Fruit fly (Drosophila melanogaster): Measurements from ENCODE around the gene Tusp.

The Tusp gene

DNA sequence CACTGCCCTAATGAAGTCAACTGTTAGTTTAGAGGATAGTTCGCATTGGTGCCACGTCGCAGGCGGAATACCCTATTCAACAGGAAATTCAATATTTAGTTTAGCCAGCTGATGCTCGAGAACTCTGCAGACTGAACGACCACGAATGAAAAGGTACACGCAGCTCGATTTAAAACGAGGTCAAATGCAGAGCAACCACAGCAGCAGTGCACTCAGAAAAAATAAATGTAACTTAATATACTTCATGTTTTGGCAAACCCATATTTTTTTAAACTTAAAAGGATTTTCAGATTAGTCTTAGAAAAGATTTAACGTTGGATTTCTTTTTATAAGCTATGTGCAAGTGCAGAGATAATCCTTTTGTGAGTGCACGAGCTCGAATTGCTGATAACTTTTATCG lies 47.4 kb downstream of the Tusp start:
- no peak for TF ChIP-seq Sin3A (optimal IDR thresholded peaks at IDR 0.05)
- TF ChIP-seq insv (optimal IDR thresholded peaks at IDR 0.05), result no peak
- TF ChIP-seq Myc (optimal IDR thresholded peaks at IDR 0.05), result no peak
- TF ChIP-seq h (optimal IDR thresholded peaks at IDR 0.05), result no peak
- TF ChIP-seq psq (optimal IDR thresholded peaks at IDR 0.05), result no peak
- TF ChIP-seq ttk (optimal IDR thresholded peaks at IDR 0.05), result no peak

dm6 chr3R:27656686-27657535 lies 49.2 kb downstream of the Tusp start, which contains the start of gene tau:
tau (minus strand) TSS chr3R:27656996.
- no peak for TF ChIP-seq insv (optimal IDR thresholded peaks at IDR 0.05)
- no peak for TF ChIP-seq Myc (optimal IDR thresholded peaks at IDR 0.05)
- TF ChIP-seq h (optimal IDR thresholded peaks at IDR 0.05), result no peak
- no peak for TF ChIP-seq ttk (optimal IDR thresholded peaks at IDR 0.05)
- TF ChIP-seq psq (optimal IDR thresholded peaks at IDR 0.05), result no peak
- TF ChIP-seq Sin3A (optimal IDR thresholded peaks at IDR 0.05), result no peak

dm6 chr3R:27660127-27660579 lies 52.5 kb downstream of the Tusp start, which contains the start of gene Mlc1:
Mlc1 (minus strand) TSS chr3R:27660177.
- TF ChIP-seq h (optimal IDR thresholded peaks at IDR 0.05), result no peak
- TF ChIP-seq psq (optimal IDR thresholded peaks at IDR 0.05), result no peak
- TF ChIP-seq Myc (optimal IDR thresholded peaks at IDR 0.05), result no peak
- TF ChIP-seq insv (optimal IDR thresholded peaks at IDR 0.05), result no peak
- no peak for TF ChIP-seq Sin3A (optimal IDR thresholded peaks at IDR 0.05)
- no peak for TF ChIP-seq ttk (optimal IDR thresholded peaks at IDR 0.05)

- TF ChIP-seq psq (optimal IDR thresholded peaks at IDR 0.05) (no peak), Myc (optimal IDR thresholded peaks at IDR 0.05) (no peak), ttk (optimal IDR thresholded peaks at IDR 0.05) (no peak), insv (optimal IDR thresholded peaks at IDR 0.05) (no peak), h (optimal IDR thresholded peaks at IDR 0.05) (no peak), Sin3A (optimal IDR thresholded peaks at IDR 0.05) (no peak)
Measured at dm6 chr3R:27661389-27661788, 53.7 kb downstream of the Tusp start.

DNA sequence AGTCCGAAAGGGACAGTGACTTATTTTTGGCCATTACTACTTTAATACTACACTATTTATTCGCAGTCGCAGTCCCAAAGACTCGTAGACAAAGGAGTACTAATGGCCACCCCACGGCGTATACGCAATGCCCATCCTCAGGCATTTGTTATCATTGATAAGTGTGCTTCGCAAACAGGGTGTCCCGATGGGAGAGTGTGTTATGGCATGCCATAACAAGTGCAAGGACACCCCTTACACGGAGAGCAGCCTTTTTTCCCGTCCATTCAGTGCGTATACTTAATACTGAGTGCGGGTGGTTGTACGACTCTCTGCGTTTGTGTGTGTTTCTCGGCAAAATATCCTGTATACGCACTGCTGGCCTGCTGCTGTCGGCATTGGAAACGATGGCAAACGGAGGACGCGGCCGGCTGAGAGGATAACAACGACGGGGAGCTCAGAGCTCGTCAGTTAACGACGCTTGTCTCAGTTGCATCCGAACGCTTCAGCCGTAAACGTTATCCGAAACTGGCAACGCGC lies 54.4 kb downstream of the Tusp start, which contains the start of gene unc80:
TSS of gene unc80 (plus strand) at position 469 of the 519 bp plus-strand sequence.
- no peak for TF ChIP-seq insv (optimal IDR thresholded peaks at IDR 0.05)
- no peak for TF ChIP-seq Myc (optimal IDR thresholded peaks at IDR 0.05)
- no peak for TF ChIP-seq h (optimal IDR thresholded peaks at IDR 0.05)
- no peak for TF ChIP-seq Sin3A (optimal IDR thresholded peaks at IDR 0.05)
- no peak for TF ChIP-seq psq (optimal IDR thresholded peaks at IDR 0.05)
- TF ChIP-seq ttk (optimal IDR thresholded peaks at IDR 0.05), result no peak

DNA sequence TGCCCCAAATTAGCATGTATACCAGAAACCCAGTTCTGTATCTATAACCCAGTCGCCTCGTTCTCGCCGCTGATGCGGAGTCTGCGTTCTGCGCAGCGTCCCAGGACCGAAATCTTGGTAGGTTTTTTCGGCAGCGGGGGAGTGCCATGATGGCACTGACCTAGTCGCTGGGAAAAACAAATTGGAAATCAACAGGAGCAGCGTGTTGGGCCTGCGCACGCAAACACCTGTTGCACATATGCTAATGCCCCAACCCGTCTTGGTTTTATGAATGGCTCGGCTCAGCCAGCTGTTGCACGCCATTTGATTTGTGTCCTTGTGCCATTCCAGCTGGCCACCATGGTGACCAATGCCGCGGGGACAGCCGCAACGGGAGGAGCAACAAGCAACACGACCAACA lies 55.2 kb downstream of the Tusp start:
- no peak for TF ChIP-seq ttk (optimal IDR thresholded peaks at IDR 0.05)
- no peak for TF ChIP-seq h (optimal IDR thresholded peaks at IDR 0.05)
- TF ChIP-seq psq (optimal IDR thresholded peaks at IDR 0.05), result no peak
- no peak for TF ChIP-seq insv (optimal IDR thresholded peaks at IDR 0.05)
- no peak for TF ChIP-seq Sin3A (optimal IDR thresholded peaks at IDR 0.05)
- no peak for TF ChIP-seq Myc (optimal IDR thresholded peaks at IDR 0.05)

- TF ChIP-seq Myc (optimal IDR thresholded peaks at IDR 0.05) (no peak), insv (optimal IDR thresholded peaks at IDR 0.05) (no peak), psq (optimal IDR thresholded peaks at IDR 0.05) (no peak), ttk (optimal IDR thresholded peaks at IDR 0.05) (no peak), h (optimal IDR thresholded peaks at IDR 0.05) (no peak), Sin3A (optimal IDR thresholded peaks at IDR 0.05) (no peak)
Measured at dm6 chr3R:27677174-27677726, 69.6 kb downstream of the Tusp start, which contains the start of gene Hsdl2. Hsdl2 (plus strand) TSS chr3R:27677522.

dm6 chr3R:27679019-27679418 lies 71.3 kb downstream of the Tusp start, which contains the start of gene CG12883:
CG12883 (plus strand) TSS chr3R:27679291.
- TF ChIP-seq psq (optimal IDR thresholded peaks at IDR 0.05) (no peak), insv (optimal IDR thresholded peaks at IDR 0.05) (no peak), Sin3A (optimal IDR thresholded peaks at IDR 0.05) (no peak), h (optimal IDR thresholded peaks at IDR 0.05) (no peak), Myc (optimal IDR thresholded peaks at IDR 0.05) (no peak), ttk (optimal IDR thresholded peaks at IDR 0.05) (no peak)

dm6 chr3R:27679667-27680066 lies 72.0 kb downstream of the Tusp start:
- TF ChIP-seq Sin3A (optimal IDR thresholded peaks at IDR 0.05) (no peak), ttk (optimal IDR thresholded peaks at IDR 0.05) (no peak), Myc (optimal IDR thresholded peaks at IDR 0.05) (no peak), psq (optimal IDR thresholded peaks at IDR 0.05) (no peak), h (optimal IDR thresholded peaks at IDR 0.05) (no peak), insv (optimal IDR thresholded peaks at IDR 0.05) (no peak)

DNA sequence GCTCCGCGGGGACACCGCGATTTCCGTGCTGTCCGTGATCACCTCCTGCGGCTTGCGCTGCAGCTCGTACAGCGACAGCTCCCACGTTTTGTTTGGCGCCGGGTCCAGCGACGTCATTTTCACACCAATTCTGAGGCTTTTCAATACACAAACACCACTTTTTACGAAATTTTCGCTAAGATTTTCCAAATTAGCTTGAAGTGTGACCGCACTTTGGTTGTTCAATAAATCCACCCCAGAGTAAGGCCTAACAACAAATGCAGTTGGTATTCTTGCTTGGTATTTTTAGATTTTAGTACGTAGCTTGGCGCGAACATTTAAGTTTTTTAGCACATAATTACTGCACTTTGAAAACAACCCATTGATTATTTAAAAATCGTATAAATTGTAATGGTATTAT lies 74.1 kb downstream of the Tusp start, which contains the start of gene Sce:
TSS of gene Sce (minus strand) at position 231 of the 400 bp plus-strand sequence.
- no peak for TF ChIP-seq psq (optimal IDR thresholded peaks at IDR 0.05)
